Worm (Caenorhabditis elegans): ENCODE measurements around the gene cnc-9.

cnc-9 gene

DNA sequence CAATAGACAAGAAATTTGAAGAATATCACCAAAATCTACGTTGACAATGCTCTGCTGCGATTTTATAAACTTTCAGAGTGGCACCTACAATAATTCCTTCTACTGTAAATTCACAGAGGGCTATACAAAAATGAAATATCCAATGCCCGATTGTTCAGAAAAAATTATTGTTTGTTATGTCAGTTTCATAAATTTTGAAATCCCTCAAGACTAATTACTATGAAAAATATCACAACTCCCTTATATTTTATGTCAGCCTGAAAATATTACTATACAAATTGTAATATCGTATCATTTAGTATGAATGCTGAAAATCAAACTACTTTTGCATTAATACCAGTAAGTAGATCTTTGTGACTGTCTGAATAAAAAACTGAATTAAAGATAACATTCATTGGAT lies 593 bp upstream of the cnc-9 start, which contains the start of gene srx-60:
Gene srx-60, plus strand, starts transcription at position 301 of the 400 bp plus-strand sequence.
- TF ChIP-seq ceh-36 (tag; optimal IDR thresholded peaks at IDR 0.05) = no peak
- no peak for TF ChIP-seq flt-1 (GFP tag; IDR thresholded peaks at IDR 0.05)
- no peak for TF ChIP-seq B0310.2 (tag; optimal IDR thresholded peaks at IDR 0.05)
- TF ChIP-seq tra-4 (tag; optimal IDR thresholded peaks at IDR 0.05) = no peak
- no peak for TF ChIP-seq hnd-1 (tag; optimal IDR thresholded peaks at IDR 0.05)
- TF ChIP-seq sea-1 (GFP tag; conservative IDR thresholded peaks at IDR 0.05) = no peak
- TF ChIP-seq ets-7 (tag; optimal IDR thresholded peaks at IDR 0.05) = no peak
- no peak for TF ChIP-seq F13C5.2 (tag; optimal IDR thresholded peaks at IDR 0.05)
- TF ChIP-seq ceh-13 (GFP tag; optimal IDR thresholded peaks at IDR 0.05) = no peak
- no peak for TF ChIP-seq pes-1 (GFP tag; IDR thresholded peaks at IDR 0.05)
- no peak for TF ChIP-seq hmg-4 (GFP tag; optimal IDR thresholded peaks at IDR 0.05)
- TF ChIP-seq tbx-11 (GFP tag; IDR thresholded peaks at IDR 0.05) = no peak
- no peak for TF ChIP-seq aly-1 (tag; optimal IDR thresholded peaks at IDR 0.05)
- TF ChIP-seq scrt-1 (GFP tag; IDR thresholded peaks at IDR 0.05) = no peak

DNA sequence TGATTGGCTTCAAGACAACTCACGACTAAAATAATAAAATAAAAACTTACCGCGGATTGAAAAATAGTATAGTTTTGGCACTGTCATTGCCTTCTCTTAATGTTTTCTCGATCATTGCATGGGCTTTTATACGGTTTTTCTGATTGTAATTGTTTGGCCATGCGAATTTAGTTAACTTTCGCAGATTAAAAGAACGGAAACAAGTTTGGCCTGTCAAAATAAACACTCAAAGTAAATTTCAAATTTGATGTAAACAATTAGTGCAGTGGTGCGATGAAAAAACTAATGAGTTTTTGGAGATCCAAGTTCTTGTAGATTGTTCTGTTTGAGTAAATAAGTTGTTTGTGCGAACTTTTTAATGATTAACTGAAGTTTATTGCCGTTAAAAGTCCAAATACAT lies 793 bp downstream of the cnc-9 start, which contains the start of gene gst-41:
Gene gst-41, minus strand, starts transcription at position 101 of the 400 bp plus-strand sequence.
- TF ChIP-seq scrt-1 (GFP tag; IDR thresholded peaks at IDR 0.05) = no peak
- TF ChIP-seq pes-1 (GFP tag; IDR thresholded peaks at IDR 0.05) = no peak
- no peak for TF ChIP-seq hmg-4 (GFP tag; optimal IDR thresholded peaks at IDR 0.05)
- no peak for TF ChIP-seq hnd-1 (tag; optimal IDR thresholded peaks at IDR 0.05)
- no peak for TF ChIP-seq ceh-13 (GFP tag; optimal IDR thresholded peaks at IDR 0.05)
- no peak for TF ChIP-seq ama-1 (optimal IDR thresholded peaks at IDR 0.05)
- no peak for TF ChIP-seq tra-4 (tag; optimal IDR thresholded peaks at IDR 0.05)
- TF ChIP-seq sea-1 (GFP tag; conservative IDR thresholded peaks at IDR 0.05) = no peak
- TF ChIP-seq B0310.2 (tag; optimal IDR thresholded peaks at IDR 0.05) = no peak
- TF ChIP-seq ceh-36 (tag; optimal IDR thresholded peaks at IDR 0.05) = no peak
- no peak for TF ChIP-seq ets-7 (tag; optimal IDR thresholded peaks at IDR 0.05)
- no peak for TF ChIP-seq aly-1 (tag; optimal IDR thresholded peaks at IDR 0.05)
- no peak for TF ChIP-seq tbx-11 (GFP tag; IDR thresholded peaks at IDR 0.05)

DNA sequence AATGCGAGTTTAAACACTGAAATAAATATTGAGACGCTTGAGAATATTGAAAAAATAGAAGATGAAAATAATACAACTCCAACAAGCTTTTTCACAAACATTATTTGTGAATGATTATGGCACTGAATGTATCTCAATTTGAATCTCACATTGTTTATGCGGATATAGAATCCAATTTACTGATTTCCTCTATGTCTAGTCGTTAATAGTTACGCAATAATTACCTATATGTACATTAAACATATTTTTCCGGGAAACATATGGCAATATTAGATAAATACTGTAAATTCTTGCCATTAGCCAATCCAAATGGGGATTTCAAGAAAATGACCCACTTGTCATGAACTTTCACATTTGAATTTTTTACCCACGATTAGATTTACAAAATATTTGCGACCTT lies 4.6 kb downstream of the cnc-9 start, which contains the start of gene srx-9:
Gene srx-9, minus strand, starts transcription at position 101 of the 400 bp plus-strand sequence.
- TF ChIP-seq B0310.2 (tag; optimal IDR thresholded peaks at IDR 0.05) (no peak), flt-1 (GFP tag; IDR thresholded peaks at IDR 0.05) (no peak), hnd-1 (tag; optimal IDR thresholded peaks at IDR 0.05) (no peak), F13C5.2 (tag; optimal IDR thresholded peaks at IDR 0.05) (no peak), ceh-13 (GFP tag; optimal IDR thresholded peaks at IDR 0.05) (no peak), sea-1 (GFP tag; conservative IDR thresholded peaks at IDR 0.05) (no peak), ets-7 (tag; optimal IDR thresholded peaks at IDR 0.05) (no peak), pes-1 (GFP tag; IDR thresholded peaks at IDR 0.05) (no peak), hmg-4 (GFP tag; optimal IDR thresholded peaks at IDR 0.05) (no peak), ceh-36 (tag; optimal IDR thresholded peaks at IDR 0.05) (no peak), tbx-11 (GFP tag; IDR thresholded peaks at IDR 0.05) (no peak), tbx-37 (GFP tag; conservative IDR thresholded peaks at IDR 0.05) (no peak), hmbx-1 (tag; optimal IDR thresholded peaks at IDR 0.05) (no peak), tra-4 (tag; optimal IDR thresholded peaks at IDR 0.05) (no peak), scrt-1 (GFP tag; IDR thresholded peaks at IDR 0.05) (no peak), ama-1 (optimal IDR thresholded peaks at IDR 0.05) (no peak), aly-1 (tag; optimal IDR thresholded peaks at IDR 0.05) (no peak)

DNA sequence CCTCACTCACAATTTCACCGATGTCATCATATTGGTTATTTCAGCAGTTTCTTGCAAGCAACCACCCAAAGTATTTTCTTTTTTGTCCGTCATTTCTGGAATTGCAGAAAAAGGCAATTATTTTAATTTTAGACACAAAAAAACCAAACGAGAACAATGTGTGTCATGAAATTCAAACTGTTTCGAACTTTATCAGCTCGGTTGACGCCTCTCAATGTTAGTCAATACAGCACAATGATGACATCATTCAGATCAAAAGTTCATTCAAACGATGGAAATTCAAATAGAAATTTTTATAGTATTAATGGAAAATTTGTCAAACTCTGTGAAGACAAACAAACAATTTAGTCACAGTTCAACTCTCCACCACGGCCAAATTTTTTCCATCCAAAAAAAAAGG lies 8.1 kb downstream of the cnc-9 start, which contains the start of gene fbxa-105:
Gene fbxa-105, minus strand, starts transcription at position 97 of the 400 bp plus-strand sequence.
- TF ChIP-seq F13C5.2 (tag; optimal IDR thresholded peaks at IDR 0.05) (no peak), aly-1 (tag; optimal IDR thresholded peaks at IDR 0.05) (no peak), pes-1 (GFP tag; IDR thresholded peaks at IDR 0.05) (no peak), hmbx-1 (tag; optimal IDR thresholded peaks at IDR 0.05) (no peak)

DNA sequence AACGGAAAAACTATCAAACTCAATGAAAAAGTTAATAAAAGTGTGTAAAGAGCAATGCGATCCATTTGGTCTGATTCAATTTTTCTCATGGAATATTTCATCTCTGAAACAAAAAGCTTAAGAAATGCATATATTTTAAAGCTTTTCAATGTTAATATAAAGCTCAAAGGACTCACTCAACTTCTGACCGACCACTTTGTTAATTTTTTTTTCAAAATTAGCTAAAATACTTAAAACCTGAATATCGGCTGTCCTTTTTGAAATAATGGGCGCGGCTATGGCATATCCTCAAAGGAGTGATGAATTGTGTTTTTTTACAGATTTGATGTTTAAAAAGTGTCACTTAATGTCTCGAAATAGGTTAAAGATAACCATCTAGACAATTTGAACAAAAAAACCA lies 10.2 kb downstream of the cnc-9 start, which contains the start of gene C02H6.1:
Gene C02H6.1, minus strand, starts transcription at position 101 of the 400 bp plus-strand sequence.
- no peak for TF ChIP-seq aly-1 (tag; optimal IDR thresholded peaks at IDR 0.05)
- TF ChIP-seq sea-1 (GFP tag; conservative IDR thresholded peaks at IDR 0.05) = no peak
- no peak for TF ChIP-seq B0310.2 (tag; optimal IDR thresholded peaks at IDR 0.05)
- TF ChIP-seq ceh-36 (tag; optimal IDR thresholded peaks at IDR 0.05) = no peak
- TF ChIP-seq hmbx-1 (tag; optimal IDR thresholded peaks at IDR 0.05) = no peak

DNA sequence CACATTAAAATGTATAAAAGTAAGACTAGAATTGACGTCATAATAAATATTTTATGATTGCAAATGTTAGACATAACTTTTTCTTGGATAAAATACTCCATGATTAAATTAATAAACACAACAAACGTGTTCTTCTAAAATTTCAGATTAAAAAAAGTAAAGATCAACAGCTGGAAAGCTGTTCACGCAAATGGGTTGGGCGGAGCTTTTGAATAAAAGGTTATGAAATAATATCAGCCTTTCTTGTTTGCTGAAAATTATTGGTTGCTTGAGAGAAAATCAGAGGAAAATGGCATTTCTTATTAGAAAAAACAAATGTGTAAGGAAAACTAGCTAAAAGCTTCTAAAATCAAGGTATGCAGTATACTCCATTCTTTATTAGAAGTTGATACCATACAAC lies 12.2 kb downstream of the cnc-9 start, which contains the start of gene C02H6.3:
Gene C02H6.3, minus strand, starts transcription at position 101 of the 400 bp plus-strand sequence.
- no peak for TF ChIP-seq hmg-4 (GFP tag; optimal IDR thresholded peaks at IDR 0.05)
- no peak for TF ChIP-seq ets-7 (tag; optimal IDR thresholded peaks at IDR 0.05)
- no peak for TF ChIP-seq sea-1 (GFP tag; conservative IDR thresholded peaks at IDR 0.05)
- TF ChIP-seq ama-1 (optimal IDR thresholded peaks at IDR 0.05) = no peak
- TF ChIP-seq scrt-1 (GFP tag; IDR thresholded peaks at IDR 0.05) = no peak
- no peak for TF ChIP-seq ceh-36 (tag; optimal IDR thresholded peaks at IDR 0.05)
- TF ChIP-seq tra-4 (tag; optimal IDR thresholded peaks at IDR 0.05) = no peak
- no peak for TF ChIP-seq B0310.2 (tag; optimal IDR thresholded peaks at IDR 0.05)
- TF ChIP-seq pes-1 (GFP tag; IDR thresholded peaks at IDR 0.05) = no peak
- TF ChIP-seq tbx-37 (GFP tag; conservative IDR thresholded peaks at IDR 0.05) = no peak
- TF ChIP-seq hnd-1 (tag; optimal IDR thresholded peaks at IDR 0.05) = no peak
- TF ChIP-seq hmbx-1 (tag; optimal IDR thresholded peaks at IDR 0.05) = no peak
- no peak for TF ChIP-seq aly-1 (tag; optimal IDR thresholded peaks at IDR 0.05)
- TF ChIP-seq ceh-13 (GFP tag; optimal IDR thresholded peaks at IDR 0.05) = no peak
- TF ChIP-seq tbx-11 (GFP tag; IDR thresholded peaks at IDR 0.05) = no peak

DNA sequence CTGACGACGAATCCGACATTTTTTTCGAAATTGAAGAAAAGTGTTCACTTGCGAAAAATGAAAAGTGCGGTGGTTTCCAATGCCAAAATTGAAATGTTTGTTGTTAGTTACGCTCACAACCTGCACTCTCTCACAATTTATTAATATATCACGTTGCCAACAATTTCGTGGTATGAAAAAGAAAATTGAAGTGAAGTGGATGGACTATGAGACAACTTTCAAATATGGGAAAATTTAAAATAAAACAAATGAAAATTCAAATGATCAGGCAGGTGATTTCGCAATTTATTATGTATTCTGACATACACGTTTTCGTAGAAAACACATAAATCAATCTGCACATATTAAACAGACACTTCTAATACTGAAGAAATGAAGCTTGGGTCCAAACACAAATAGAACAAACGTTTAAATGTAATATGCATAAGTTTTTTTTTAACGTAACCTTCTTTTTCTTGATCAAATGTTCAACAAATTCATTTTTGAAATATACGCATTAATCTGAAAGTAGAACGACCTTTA lies 13.9 kb downstream of the cnc-9 start, which contains the start of gene srp-6:
Gene srp-6, minus strand, starts transcription at position 51 of the 522 bp plus-strand sequence.
- no peak for TF ChIP-seq scrt-1 (GFP tag; IDR thresholded peaks at IDR 0.05)
- no peak for TF ChIP-seq tra-4 (tag; optimal IDR thresholded peaks at IDR 0.05)
- TF ChIP-seq ama-1 (optimal IDR thresholded peaks at IDR 0.05) = no peak
- no peak for TF ChIP-seq pes-1 (GFP tag; IDR thresholded peaks at IDR 0.05)

Data from whole organism, early embryonic.